Worm (Caenorhabditis elegans) whole organism, young adult: ENCODE results near the gene W08E12.8.
A peak's percentile ranks its signal among the peaks of the same experiment; 100 is the strongest.
"Not testable (repeated sequence)": the region's sequence is repeated elsewhere in the genome, so short reads cannot be mapped to it uniquely, and the experiment has no call there.

ENCODE experiments used
- B0019.2 ChIP-seq: fragments of 200-800 bp; sonication (Bioruptor generic); conservative IDR thresholded peaks from 2 replicates; pipeline ENCODE4 v1.3.6; 2022; ENCODE audit warnings: missing genetic modification reagents, missing genetic modification characterization, missing compliant biosample characterization
- B0035.1 ChIP-seq: sonication (generic microtip); optimal IDR thresholded peaks from 2 replicates; lab custom pipeline; 2016; ENCODE audit warnings: missing genetic modification characterization, mild to moderate bottlenecking, missing compliant biosample characterization, missing genotype, missing genetic modification reagents
- B0261.1 ChIP-seq: sonication (generic microtip); optimal IDR thresholded peaks from 2 replicates; lab custom pipeline; 2016; ENCODE audit warnings: mild to moderate bottlenecking, missing genetic modification characterization, moderate library complexity, missing compliant biosample characterization
- C17E4.6 ChIP-seq: fragments of 200-800 bp; sonication (Bioruptor generic); IDR thresholded peaks from 2 replicates; pipeline ENCODE4 v1.3.6; 2022; ENCODE audit warnings: missing genetic modification reagents, missing genetic modification characterization, missing compliant biosample characterization
- D2030.7 ChIP-seq: fragments of 200-800 bp; sonication (Bioruptor generic); IDR thresholded peaks from 2 replicates; pipeline ENCODE4 v1.3.6; 2022; ENCODE audit warnings: missing genetic modification reagents, missing genetic modification characterization, missing compliant biosample characterization
- F23B12.7 ChIP-seq: sonication (generic microtip); optimal IDR thresholded peaks from 2 replicates; lab custom pipeline; 2017; ENCODE audit warnings: missing genetic modification characterization, mild to moderate bottlenecking, missing compliant biosample characterization, antibody characterized with exemption, moderate library complexity; ENCODE audit not compliant: insufficient read depth
- F33H1.4 ChIP-seq: fragments of 200-800 bp; sonication (Bioruptor generic); IDR thresholded peaks from 2 replicates; pipeline ENCODE4 v1.3.6; 2022; ENCODE audit warnings: missing genetic modification reagents, missing genetic modification characterization, missing compliant biosample characterization
- F55B11.4 ChIP-seq: sonication (generic microtip); optimal IDR thresholded peaks from 2 replicates; lab custom pipeline; 2016; ENCODE audit warnings: missing compliant biosample characterization, missing genetic modification characterization, borderline replicate concordance; ENCODE audit not compliant: insufficient read depth
- F57C9.4 ChIP-seq: sonication (generic microtip); optimal IDR thresholded peaks from 2 replicates; lab custom pipeline; 2017; ENCODE audit warnings: mild to moderate bottlenecking, missing genetic modification characterization, missing compliant biosample characterization
- T26A5.8 ChIP-seq: sonication (generic microtip); optimal IDR thresholded peaks from 2 replicates; lab custom pipeline; 2016; ENCODE audit warnings: missing genetic modification characterization, missing compliant biosample characterization
- Y53F4B.3 ChIP-seq: fragments of 200-800 bp; sonication (Bioruptor generic); IDR thresholded peaks from 2 replicates; pipeline ENCODE4 v1.3.6; 2022; ENCODE audit warnings: missing genetic modification reagents, missing genetic modification characterization, missing compliant biosample characterization
- Y56A3A.18 ChIP-seq: fragments of 200-800 bp; sonication (Bioruptor generic); IDR thresholded peaks from 2 replicates; pipeline ENCODE4 v1.3.6; 2022; ENCODE audit warnings: missing genetic modification reagents, missing genetic modification characterization, missing compliant biosample characterization
- Y79H2A.3 ChIP-seq: fragments of 200-800 bp; sonication (Bioruptor generic); conservative IDR thresholded peaks from 2 replicates; pipeline ENCODE4 v1.3.6; 2022; ENCODE audit warnings: missing genetic modification reagents, missing genetic modification characterization, missing compliant biosample characterization
- ZK185.1 ChIP-seq: sonication (generic microtip); optimal IDR thresholded peaks from 2 replicates; lab custom pipeline; 2016; ENCODE audit warnings: mild to moderate bottlenecking, missing genetic modification characterization, missing compliant biosample characterization; ENCODE audit not compliant: poor library complexity, severe bottlenecking
- atf-7 ChIP-seq: sonication (generic microtip); optimal IDR thresholded peaks from 2 replicates; lab custom pipeline; 2017; ENCODE audit warnings: mild to moderate bottlenecking, missing genetic modification characterization, missing compliant biosample characterization
- attf-5 ChIP-seq: fragments of 200-800 bp; sonication (Bioruptor generic); optimal IDR thresholded peaks from 2 replicates; lab custom pipeline; 2018; ENCODE audit warnings: mild to moderate bottlenecking, missing genetic modification characterization, missing compliant biosample characterization
- attf-6 ChIP-seq: fragments of 200-800 bp; sonication (Bioruptor generic); IDR thresholded peaks from 2 replicates; pipeline ENCODE4 v1.3.6; 2022; ENCODE audit warnings: missing genetic modification reagents, missing genetic modification characterization, missing compliant biosample characterization
- bed-1 ChIP-seq: fragments of 200-800 bp; sonication (Bioruptor generic); IDR thresholded peaks from 2 replicates; pipeline ENCODE4 v1.3.6; 2022; ENCODE audit warnings: missing genetic modification reagents, missing genetic modification characterization, missing compliant biosample characterization
- bed-2 ChIP-seq: fragments of 200-800 bp; sonication (Bioruptor generic); IDR thresholded peaks from 2 replicates; pipeline ENCODE4 v1.3.6; 2022; ENCODE audit warnings: missing genetic modification reagents, missing genetic modification characterization, missing compliant biosample characterization
- cebp-1 ChIP-seq, 2 experiments: fragments of 200-800 bp in 1 of 2; sonication (Bioruptor generic) in 1 of 2; sonication (generic microtip) in 1 of 2; IDR thresholded peaks in 1 of 2; optimal IDR thresholded peaks in 1 of 2; 2 replicates each; pipeline versions ENCODE4 v1.3.6 to Lab custom; 2017 to 2022; ENCODE audit warnings: missing compliant biosample characterization in 2 of 2, missing genetic modification characterization in 2 of 2, mild to moderate bottlenecking in 1 of 2, missing genetic modification reagents in 1 of 2, moderate library complexity in 1 of 2
- cebp-2 ChIP-seq: fragments of 200-800 bp; sonication (Bioruptor generic); IDR thresholded peaks from 2 replicates; pipeline ENCODE4 v1.3.6; 2022; ENCODE audit warnings: missing genetic modification characterization, missing compliant biosample characterization
- ceh-27 ChIP-seq: fragments of 200-800 bp; sonication (Bioruptor generic); optimal IDR thresholded peaks from 2 replicates; lab custom pipeline; 2018; ENCODE audit warnings: mild to moderate bottlenecking, missing genetic modification characterization, moderate library complexity, missing compliant biosample characterization
- ceh-91 ChIP-seq: fragments of 200-800 bp; sonication (Bioruptor generic); IDR thresholded peaks from 2 replicates; pipeline ENCODE4 v1.3.6; 2022; ENCODE audit warnings: missing genetic modification reagents, missing genetic modification characterization, missing compliant biosample characterization
- egl-44 ChIP-seq: fragments of 200-800 bp; sonication (Bioruptor generic); IDR thresholded peaks from 2 replicates; pipeline ENCODE4 v1.3.6; 2022; ENCODE audit warnings: missing genetic modification reagents, missing genetic modification characterization, missing compliant biosample characterization
- ekl-4 ChIP-seq: fragments of 200-800 bp; sonication (Bioruptor generic); IDR thresholded peaks from 2 replicates; pipeline ENCODE4 v1.3.6; 2022; ENCODE audit warnings: missing genetic modification reagents, missing genetic modification characterization, missing compliant biosample characterization
- hmg-20 ChIP-seq: fragments of 200-800 bp; sonication (Bioruptor generic); IDR thresholded peaks from 2 replicates; pipeline ENCODE4 v1.3.6; 2022; ENCODE audit warnings: missing genetic modification reagents, missing genetic modification characterization, missing compliant biosample characterization
- let-607 ChIP-seq, 2 experiments: fragments of 200-800 bp in 1 of 2; sonication (Bioruptor generic) in 1 of 2; sonication (generic microtip) in 1 of 2; optimal IDR thresholded peaks; 2 replicates each; lab custom pipeline; 2016 to 2018; ENCODE audit warnings: mild to moderate bottlenecking in 2 of 2, missing compliant biosample characterization in 2 of 2, missing genetic modification characterization in 2 of 2, moderate library complexity in 2 of 2, missing genotype in 1 of 2
- lin-35 ChIP-seq, 3 experiments: fragments of 150-350 bp in 2 of 3; sonication (generic microtip) in 1 of 3; optimal IDR thresholded peaks; 2 replicates each; lab custom pipeline; 2014 to 2018; ENCODE audit warnings: missing biosample characterization in 3 of 3, missing genetic modification characterization in 3 of 3, missing genetic modification reagents in 3 of 3
- lin-54 ChIP-seq: fragments of 200-800 bp; sonication (Bioruptor generic); optimal IDR thresholded peaks from 2 replicates; lab custom pipeline; 2018; ENCODE audit warnings: mild to moderate bottlenecking, missing genetic modification characterization, missing compliant biosample characterization
- madf-10 ChIP-seq: sonication (generic microtip); optimal IDR thresholded peaks from 2 replicates; lab custom pipeline; 2016; ENCODE audit warnings: mild to moderate bottlenecking, missing genetic modification characterization, missing compliant biosample characterization
- madf-3 ChIP-seq: fragments of 200-800 bp; sonication (Bioruptor generic); IDR thresholded peaks from 2 replicates; pipeline ENCODE4 v1.3.6; 2022; ENCODE audit warnings: missing genetic modification reagents, missing genetic modification characterization, missing compliant biosample characterization
- madf-6 ChIP-seq: fragments of 200-800 bp; sonication (Bioruptor generic); IDR thresholded peaks from 2 replicates; pipeline ENCODE4 v1.3.6; 2022; ENCODE audit warnings: missing genetic modification reagents, missing genetic modification characterization, missing compliant biosample characterization
- madf-8 ChIP-seq: fragments of 200-800 bp; sonication (Bioruptor generic); conservative IDR thresholded peaks from 2 replicates; pipeline ENCODE4 v1.3.6; 2022; ENCODE audit warnings: missing genetic modification reagents, missing genetic modification characterization, missing compliant biosample characterization
- mcd-1 ChIP-seq: fragments of 200-800 bp; sonication (Bioruptor generic); IDR thresholded peaks from 2 replicates; pipeline ENCODE4 v1.3.6; 2022; ENCODE audit warnings: missing genetic modification reagents, missing genetic modification characterization, missing compliant biosample characterization
- mxl-1 ChIP-seq: sonication (generic microtip); optimal IDR thresholded peaks from 2 replicates; lab custom pipeline; 2016; ENCODE audit warnings: missing genetic modification characterization, missing compliant biosample characterization
- nfya-1 ChIP-seq: sonication (generic microtip); optimal IDR thresholded peaks from 2 replicates; lab custom pipeline; 2017; ENCODE audit warnings: antibody characterized with exemption, missing compliant biosample characterization, missing genetic modification characterization, borderline replicate concordance; ENCODE audit not compliant: insufficient read depth
- rcor-1 ChIP-seq: fragments of 200-800 bp; sonication (Bioruptor generic); IDR thresholded peaks from 2 replicates; pipeline ENCODE4 v1.3.6; 2022; ENCODE audit warnings: missing genetic modification reagents, missing genetic modification characterization, missing compliant biosample characterization
- sea-2 ChIP-seq: fragments of 200-800 bp; sonication (Bioruptor generic); IDR thresholded peaks from 2 replicates; pipeline ENCODE4 v1.3.6; 2022; ENCODE audit warnings: missing genetic modification characterization, missing compliant biosample characterization
- snpc-4 ChIP-seq, 5 experiments: fragments of 150-350 bp in 1 of 5; sonication (generic microtip) in 4 of 5; optimal IDR thresholded peaks; 2 replicates each; lab custom pipeline; 2014 to 2018; ENCODE audit warnings: missing genetic modification characterization in 5 of 5, missing biosample characterization in 3 of 5, antibody characterized with exemption in 2 of 5, mild to moderate bottlenecking in 2 of 5, missing compliant biosample characterization in 2 of 5, missing genotype in 2 of 5, moderate library complexity in 2 of 5, missing genetic modification reagents in 1 of 5
- somi-1 ChIP-seq: fragments of 200-800 bp; sonication (Bioruptor generic); optimal IDR thresholded peaks from 2 replicates; lab custom pipeline; 2018; ENCODE audit warnings: mild to moderate bottlenecking, missing genetic modification characterization, missing compliant biosample characterization
- ztf-18 ChIP-seq: sonication (generic microtip); optimal IDR thresholded peaks from 2 replicates; lab custom pipeline; 2016; ENCODE audit warnings: missing genotype, mild to moderate bottlenecking, missing genetic modification characterization, missing compliant biosample characterization
- ztf-22 ChIP-seq: fragments of 200-800 bp; sonication (Bioruptor generic); optimal IDR thresholded peaks from 2 replicates; lab custom pipeline; 2018; ENCODE audit warnings: mild to moderate bottlenecking, missing genetic modification characterization, moderate library complexity, missing compliant biosample characterization
- ztf-26 ChIP-seq: sonication (generic microtip); optimal IDR thresholded peaks from 2 replicates; lab custom pipeline; 2017; ENCODE audit warnings: missing genetic modification characterization, missing compliant biosample characterization
- ztf-28 ChIP-seq: fragments of 200-800 bp; sonication (Bioruptor generic); IDR thresholded peaks from 2 replicates; pipeline ENCODE4 v1.3.6; 2022; ENCODE audit warnings: missing genetic modification reagents, missing genetic modification characterization, missing compliant biosample characterization
- ztf-6 ChIP-seq: fragments of 200-800 bp; sonication (Bioruptor generic); IDR thresholded peaks from 2 replicates; pipeline ENCODE4 v1.3.6; 2022; ENCODE audit warnings: missing genetic modification reagents, missing genetic modification characterization, missing compliant biosample characterization

The W08E12.8 gene

ce11 chrIV:3311243-3311642 lies 19.1 kb downstream of the W08E12.8 start, which contains the start of gene zip-11 (continued):
- TF ChIP-seq madf-3 (GFP tag; lab: Robert Waterston, UW) (0 out of 2 replicates have a peak, but pooled peaks have one; percentile 54), F33H1.4 (GFP tag; lab: Robert Waterston, UW) (0 out of 2 replicates have a peak, but pooled peaks have one; percentile 13), F57C9.4 (tag; lab: Kevin White, UChicago) (peak; percentile 100), madf-6 (peak; percentile 11; the same call in 1 of the 2 replicates), B0035.1 (tag; lab: Kevin White, UChicago) (no peak), ztf-22 (GFP tag; lab: Kevin White, UChicago) (peak; percentile 13), madf-10 (tag; lab: Kevin White, UChicago) (peak; percentile 62), T26A5.8 (tag; lab: Kevin White, UChicago) (no peak), rcor-1 (GFP tag; lab: Robert Waterston, UW) (no peak), F23B12.7 (tag; lab: Kevin White, UChicago) (peak; percentile 29), Y79H2A.3 (GFP tag; lab: Robert Waterston, UW) (no peak), F55B11.4 (no peak), mcd-1 (GFP tag; lab: Robert Waterston, UW) (peak; percentile 82), cebp-2 (GFP tag; lab: Robert Waterston, UW) (no peak), ekl-4 (0 out of 2 replicates have a peak, but pooled peaks have one; percentile 30), ztf-26 (tag; lab: Kevin White, UChicago) (peak; percentile 80), atf-7 (tag; lab: Kevin White, UChicago) (peak; percentile 16), let-607 (tag; optimal IDR thresholded peaks at IDR 0.05; lab: Kevin White, UChicago) (peak; percentile 12 to 63), nfya-1 (tag; lab: Kevin White, UChicago) (no peak), ztf-28 (GFP tag; lab: Robert Waterston, UW) (no peak), Y53F4B.3 (no peak), D2030.7 (GFP tag; lab: Robert Waterston, UW) (no peak), lin-35 (GFP tag; optimal IDR thresholded peaks at IDR 0.05; lab: Kevin White, UChicago) (peak in 1 of 3 experiments; percentile 54), cebp-1 (GFP tag; IDR thresholded peaks at IDR 0.05; lab: Robert Waterston, UW) (no peak), cebp-1 (tag; optimal IDR thresholded peaks at IDR 0.05; lab: Kevin White, UChicago) (peak; percentile 77), lin-54 (GFP tag; lab: Kevin White, UChicago) (peak; percentile 51), ceh-27 (GFP tag; lab: Kevin White, UChicago) (no peak), mxl-1 (no peak), B0261.1 (tag; lab: Kevin White, UChicago) (no peak), ztf-18 (tag; lab: Kevin White, UChicago) (peak; percentile 14), attf-5 (GFP tag; lab: Kevin White, UChicago) (peak; percentile 66), ceh-91 (GFP tag; lab: Robert Waterston, UW) (no peak)

DNA sequence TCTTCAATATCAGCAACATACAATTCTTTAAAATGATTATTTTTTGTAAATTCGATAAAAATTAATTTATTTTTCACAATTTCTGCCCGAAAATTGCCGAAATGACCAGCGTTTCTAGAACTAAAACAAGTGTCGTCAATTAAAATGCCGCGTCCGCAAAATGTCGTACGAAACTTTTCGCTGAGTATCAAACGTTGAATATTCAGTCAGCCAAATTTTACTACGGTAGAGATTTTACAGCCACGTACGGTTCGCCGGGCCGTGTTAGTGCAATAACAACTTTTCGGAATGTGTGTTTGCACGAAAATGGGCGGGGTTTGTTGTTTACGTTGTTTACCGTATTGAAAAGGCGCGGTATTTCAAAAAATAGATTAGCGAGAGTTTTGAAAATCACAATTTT lies 21.1 kb downstream of the W08E12.8 start:
- TF ChIP-seq bed-1 (GFP tag; lab: Robert Waterston, UW), result 0 out of 2 replicates have a peak, but pooled peaks have one; percentile 41
- peak; percentile 85 for TF ChIP-seq attf-6
- peak; percentile 89 for TF ChIP-seq F57C9.4 (tag; lab: Kevin White, UChicago)
- peak; percentile 89 for TF ChIP-seq hmg-20
- TF ChIP-seq madf-8, result peak; percentile 93
- TF ChIP-seq ZK185.1 (tag; lab: Kevin White, UChicago), result peak; percentile 39
- not testable (repeated sequence) for TF ChIP-seq snpc-4 (GFP tag; optimal IDR thresholded peaks at IDR 0.05; lab: Kevin White, UChicago)
- TF ChIP-seq snpc-4 (tag; optimal IDR thresholded peaks at IDR 0.05; lab: Kevin White, UChicago), result peak in 2 of 4 experiments; percentile 45 to 72
- TF ChIP-seq ztf-6 (GFP tag; lab: Robert Waterston, UW), result peak; percentile 79; the same call in 1 of the 2 replicates
- TF ChIP-seq B0019.2 (GFP tag; lab: Robert Waterston, UW), result peak; percentile 93
- TF ChIP-seq lin-35 (GFP tag; optimal IDR thresholded peaks at IDR 0.05; lab: Kevin White, UChicago), result peak in 1 of 3 experiments; percentile 68
- TF ChIP-seq ekl-4, result peak; percentile 98
- TF ChIP-seq bed-2 (GFP tag; lab: Robert Waterston, UW), result peak; percentile 95
- TF ChIP-seq Y53F4B.3, result peak; percentile 72
- TF ChIP-seq Y56A3A.18 (GFP tag; lab: Robert Waterston, UW), result peak; percentile 98
- TF ChIP-seq somi-1 (GFP tag; lab: Kevin White, UChicago), result peak; percentile 64
- peak; percentile 97 for TF ChIP-seq egl-44 (GFP tag; lab: Robert Waterston, UW)
- TF ChIP-seq sea-2 (GFP tag; lab: Robert Waterston, UW), result peak; percentile 89
- peak; percentile 94 for TF ChIP-seq C17E4.6 (GFP tag; lab: Robert Waterston, UW)
- TF ChIP-seq madf-10 (tag; lab: Kevin White, UChicago), result peak; percentile 35
- TF ChIP-seq mcd-1 (GFP tag; lab: Robert Waterston, UW), result peak; percentile 99
